Fruit fly (Drosophila melanogaster): ENCODE measurements around the gene CG14671.

dm6 chr3R:5519789-5520188, 44.8 kb downstream of the CG14671 start:
- TF ChIP-seq Ets98B (GFP tag; IDR thresholded peaks at IDR 0.05) = no peak
- TF ChIP-seq Pif1A (GFP tag; optimal IDR thresholded peaks at IDR 0.05) = no peak
- TF ChIP-seq CG14655 (GFP tag; optimal IDR thresholded peaks at IDR 0.05) = no peak
- no peak for TF ChIP-seq CG17806 (tag; optimal IDR thresholded peaks at IDR 0.05)
- no peak for TF ChIP-seq CG4496 (GFP tag; IDR thresholded peaks at IDR 0.05)
- no peak for TF ChIP-seq CG8159 (tag; optimal IDR thresholded peaks at IDR 0.05)
- no peak for TF ChIP-seq D1 (tag; optimal IDR thresholded peaks at IDR 0.05)

Data from whole organism, pupa.